Worm (Caenorhabditis elegans): ENCODE results near the gene srx-24.

srx-24 gene

DNA sequence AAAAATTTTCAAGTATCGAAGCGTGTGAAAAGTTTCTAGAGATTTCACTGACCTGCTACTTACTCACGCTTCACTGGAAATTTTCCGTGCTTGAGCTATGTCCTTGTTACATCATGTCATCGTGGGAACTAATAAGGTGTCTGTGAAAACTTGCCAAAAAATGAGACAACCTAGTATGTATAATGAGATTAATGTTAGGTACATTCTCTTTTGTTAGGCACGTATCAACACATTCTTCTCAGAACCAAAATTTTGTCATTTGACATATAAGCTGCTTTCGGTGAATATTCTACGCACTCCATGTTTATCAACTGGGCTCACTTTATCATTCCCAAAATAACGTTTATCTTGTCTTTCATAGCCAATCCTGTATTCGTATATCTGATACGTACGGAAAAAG is 24.1 kb upstream of the srx-24 start, which contains the start of gene srj-18:
srj-18 (plus strand) TSS at position 301 of the 400 bp plus-strand sequence.
- TF ChIP-seq ces-1 (GFP tag; optimal IDR thresholded peaks at IDR 0.05) (no peak), fkh-8 (tag; optimal IDR thresholded peaks at IDR 0.05) (peak; percentile 59)

DNA sequence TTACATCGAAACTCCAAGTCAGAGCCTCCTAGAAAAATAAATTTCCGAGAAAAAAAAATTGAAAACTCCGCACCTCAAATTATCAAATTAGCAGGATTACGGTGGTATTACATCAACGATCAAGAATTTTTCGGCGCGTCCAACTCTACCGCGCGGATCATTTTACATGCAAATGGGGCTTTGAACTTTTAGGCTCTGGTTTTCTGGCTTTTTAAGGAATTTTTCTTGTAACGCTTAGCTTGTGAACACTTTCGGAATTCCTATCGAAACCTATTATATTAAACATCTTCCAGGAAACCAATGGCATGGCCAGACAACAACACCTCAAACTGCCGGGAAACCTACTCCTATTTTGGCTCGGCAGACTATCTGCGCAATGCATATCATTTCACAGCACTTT is 21.7 kb upstream of the srx-24 start, which contains the start of gene srh-56:
srh-56 (plus strand) TSS at position 301 of the 400 bp plus-strand sequence.
- no peak for TF ChIP-seq nhr-84 (tag; optimal IDR thresholded peaks at IDR 0.05)

DNA sequence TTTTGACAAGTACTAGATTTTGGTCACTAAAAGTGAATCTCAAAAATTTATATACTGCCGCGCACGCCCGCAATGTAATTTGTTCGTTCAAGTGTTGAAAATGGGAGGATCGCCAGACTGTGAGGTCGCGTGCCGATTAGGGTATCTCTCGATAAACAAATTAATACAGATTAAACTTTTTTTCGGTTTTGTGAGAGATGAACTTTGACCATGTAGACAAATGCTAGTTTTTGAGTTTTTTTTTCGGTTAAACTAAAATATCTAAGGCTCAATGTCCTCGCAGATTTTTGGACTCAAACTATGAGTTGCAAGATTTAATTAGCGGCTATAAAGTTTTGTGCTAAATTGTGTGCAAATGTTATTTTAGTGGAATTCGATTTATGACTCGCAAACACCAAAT is 19.8 kb upstream of the srx-24 start, which contains the start of gene dhs-15:
dhs-15 (minus strand) TSS at position 101 of the 400 bp plus-strand sequence.
- TF ChIP-seq nhr-85 (tag), result peak; percentile 64
- TF ChIP-seq unc-62 (GFP tag; optimal IDR thresholded peaks at IDR 0.05), result no peak

DNA sequence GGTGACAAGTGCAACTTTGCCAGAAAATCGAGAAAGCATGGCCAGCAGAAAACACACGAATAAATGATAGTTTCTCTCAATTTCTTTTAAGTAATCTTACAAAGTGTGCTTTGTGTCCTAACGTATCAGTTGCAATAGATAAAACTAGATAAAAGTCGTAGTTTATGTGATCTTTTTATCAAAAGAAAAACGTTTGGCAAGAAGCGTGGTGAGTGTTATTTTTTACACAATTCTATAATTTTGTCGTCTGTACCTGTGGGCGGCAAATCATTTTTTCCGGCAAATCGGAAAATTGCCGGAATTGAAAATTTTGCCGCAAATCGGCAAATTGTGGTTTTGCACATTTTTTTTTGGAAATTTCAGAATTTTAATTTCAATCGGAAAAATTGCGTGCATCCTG is 17.6 kb upstream of the srx-24 start, which contains the start of gene R05D8.9:
R05D8.9 (minus strand) TSS at position 101 of the 400 bp plus-strand sequence.
- no peak for TF ChIP-seq sup-37 (GFP tag; optimal IDR thresholded peaks at IDR 0.05)
- no peak for TF ChIP-seq snu-23 (GFP tag; optimal IDR thresholded peaks at IDR 0.05)
- TF ChIP-seq aha-1 (tag; optimal IDR thresholded peaks at IDR 0.05), result no peak
- no peak for TF ChIP-seq unc-130 (tag; optimal IDR thresholded peaks at IDR 0.05)
- no peak for TF ChIP-seq lin-35 (GFP tag; optimal IDR thresholded peaks at IDR 0.05)
- no peak for TF ChIP-seq nhr-84 (tag; optimal IDR thresholded peaks at IDR 0.05)
- TF ChIP-seq dsc-1 (tag; optimal IDR thresholded peaks at IDR 0.05), result no peak
- TF ChIP-seq nhr-28 (tag; optimal IDR thresholded peaks at IDR 0.05), result no peak
- no peak for TF ChIP-seq sox-4 (tag; optimal IDR thresholded peaks at IDR 0.05)
- TF ChIP-seq nhr-19 (GFP tag; conservative IDR thresholded peaks at IDR 0.05), result no peak
- TF ChIP-seq alr-1 (tag; optimal IDR thresholded peaks at IDR 0.05; ENCODE audit: borderline replicate concordance), result no peak
- TF ChIP-seq nhr-47 (tag; optimal IDR thresholded peaks at IDR 0.05), result no peak
- TF ChIP-seq nhr-237 (tag; optimal IDR thresholded peaks at IDR 0.05), result no peak
- TF ChIP-seq F16B12.6 (tag; optimal IDR thresholded peaks at IDR 0.05), result no peak
- TF ChIP-seq nhr-12 (tag; optimal IDR thresholded peaks at IDR 0.05), result no peak
- TF ChIP-seq C16A3.4 (tag; optimal IDR thresholded peaks at IDR 0.05), result no peak

DNA sequence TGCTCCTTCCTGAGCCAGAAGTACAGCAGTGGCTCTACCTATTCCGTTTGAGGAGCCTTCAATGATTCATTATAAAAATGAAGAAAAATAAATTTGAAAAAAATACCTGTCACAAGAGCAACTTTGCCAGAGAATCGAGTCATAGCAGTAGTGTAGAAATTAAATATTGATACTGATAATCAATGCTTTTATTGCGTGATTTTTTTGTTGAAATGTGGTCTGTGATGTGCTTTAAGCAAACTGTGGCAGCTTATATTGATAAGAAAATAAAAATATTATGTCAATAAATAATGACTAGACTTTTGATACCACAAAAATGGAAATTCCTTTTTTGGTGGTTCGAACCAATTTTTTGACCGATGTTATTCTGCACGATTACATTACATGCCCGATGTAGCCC is 15.1 kb upstream of the srx-24 start, which contains the start of gene dhs-14:
dhs-14 (minus strand) TSS at position 149 of the 400 bp plus-strand sequence.
- TF ChIP-seq elt-2 (tag; optimal IDR thresholded peaks at IDR 0.05) (peak; percentile 71), ama-1 (optimal IDR thresholded peaks at IDR 0.05) (no peak), lin-35 (GFP tag; optimal IDR thresholded peaks at IDR 0.05) (peak in 1 of 2 experiments; percentile 21), zag-1 (tag; optimal IDR thresholded peaks at IDR 0.05) (no peak)

DNA sequence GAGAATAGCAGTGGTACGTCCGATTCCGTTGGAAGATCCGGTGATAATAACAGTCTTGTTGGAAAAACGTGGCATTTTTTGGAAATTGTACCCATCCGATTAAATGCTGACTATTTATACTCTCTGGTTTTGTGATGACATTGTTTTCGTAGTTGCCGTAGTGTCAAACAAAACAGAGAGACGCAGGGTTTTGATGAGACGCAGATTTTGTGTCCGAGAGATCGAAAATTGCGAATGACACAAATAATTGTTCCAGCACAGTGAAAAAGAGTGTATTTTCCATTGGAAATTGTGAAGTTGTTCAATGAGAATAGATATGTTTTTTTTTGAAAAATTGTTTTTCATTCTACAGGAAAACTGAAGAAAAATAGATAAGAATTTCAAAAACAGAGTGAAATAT is 13.2 kb upstream of the srx-24 start, which contains the start of gene R05D8.7:
R05D8.7 (minus strand) TSS at position 104 of the 400 bp plus-strand sequence.
- TF ChIP-seq ama-1 (optimal IDR thresholded peaks at IDR 0.05) (no peak), jun-1 (tag; optimal IDR thresholded peaks at IDR 0.05) (no peak), fkh-8 (tag; optimal IDR thresholded peaks at IDR 0.05) (no peak), tbx-2 (tag; optimal IDR thresholded peaks at IDR 0.05) (no peak), aly-2 (tag; optimal IDR thresholded peaks at IDR 0.05) (no peak), pax-3 (tag; optimal IDR thresholded peaks at IDR 0.05) (no peak), xbp-1 (tag; optimal IDR thresholded peaks at IDR 0.05) (no peak), nhr-85 (tag) (no peak), ets-5 (GFP tag; IDR thresholded peaks at IDR 0.05) (no peak), nhr-20 (tag; optimal IDR thresholded peaks at IDR 0.05) (peak; percentile 57), pag-3 (tag; optimal IDR thresholded peaks at IDR 0.05; ENCODE audit: borderline replicate concordance, insufficient read depth) (no peak), elt-3 (tag; optimal IDR thresholded peaks at IDR 0.05) (no peak), nhr-84 (tag; optimal IDR thresholded peaks at IDR 0.05) (no peak), nhr-19 (GFP tag; conservative IDR thresholded peaks at IDR 0.05) (no peak), lin-15B (tag; optimal IDR thresholded peaks at IDR 0.05) (no peak), skn-1 (tag; optimal IDR thresholded peaks at IDR 0.05) (peak; percentile 32), egl-27 (tag; optimal IDR thresholded peaks at IDR 0.05) (no peak)
